Fruit fly (Drosophila melanogaster) whole organism, embryonic: ENCODE measurements around the gene Hrb98DE.

ENCODE experiments used
- Abd-B ChIP-seq: fragments of 200-800 bp; sonication (Bioruptor generic); optimal IDR thresholded peaks from 2 replicates; lab custom pipeline; 2018; ENCODE audit warnings: missing biosample characterization, mild to moderate bottlenecking, missing genetic modification characterization, moderate library complexity
- CG10543 ChIP-seq: fragments of 200-800 bp; sonication (Bioruptor generic); optimal IDR thresholded peaks from 3 replicates; lab custom pipeline; 2017; ENCODE audit warnings: missing biosample characterization, mild to moderate bottlenecking, missing genetic modification characterization, moderate library complexity
- CG12104 ChIP-seq: fragments of 200-800 bp; sonication (Bioruptor generic); optimal IDR thresholded peaks from 3 replicates; lab custom pipeline; 2016; ENCODE audit warnings: missing biosample characterization, missing genetic modification characterization
- CG12769 ChIP-seq: fragments of 200-800 bp; sonication (Bioruptor generic); optimal IDR thresholded peaks from 2 replicates; lab custom pipeline; 2019; ENCODE audit warnings: missing biosample characterization, mild to moderate bottlenecking, missing genetic modification characterization, moderate library complexity
- CG15479 ChIP-seq: fragments of 200-800 bp; sonication (Bioruptor generic); optimal IDR thresholded peaks from 3 replicates; lab custom pipeline; 2019; ENCODE audit warnings: missing biosample characterization, mild to moderate bottlenecking, missing genetic modification characterization, moderate library complexity
- CG15696 ChIP-seq: fragments of 200-800 bp; sonication (Bioruptor generic); optimal IDR thresholded peaks from 2 replicates; lab custom pipeline; 2019; ENCODE audit warnings: missing biosample characterization, mild to moderate bottlenecking, missing genetic modification characterization, moderate library complexity
- CG17385 ChIP-seq: fragments of 200-800 bp; sonication (Bioruptor generic); optimal IDR thresholded peaks from 3 replicates; lab custom pipeline; 2018; ENCODE audit warnings: missing biosample characterization, mild to moderate bottlenecking, missing genetic modification characterization
- CG17802 ChIP-seq: fragments of 200-800 bp; sonication (Bioruptor generic); optimal IDR thresholded peaks from 2 replicates; lab custom pipeline; 2018; ENCODE audit warnings: missing biosample characterization, mild to moderate bottlenecking, missing genetic modification characterization, moderate library complexity
- CG18619 ChIP-seq: fragments of 200-800 bp; sonication (Bioruptor generic); optimal IDR thresholded peaks from 3 replicates; lab custom pipeline; 2017; ENCODE audit warnings: missing biosample characterization, mild to moderate bottlenecking, missing genetic modification characterization
- CG33213 ChIP-seq: fragments of 200-800 bp; sonication (Bioruptor generic); optimal IDR thresholded peaks from 3 replicates; lab custom pipeline; 2016; ENCODE audit warnings: missing biosample characterization, missing genetic modification characterization
- CG4424 ChIP-seq: fragments of 200-800 bp; sonication (Bioruptor generic); optimal IDR thresholded peaks from 3 replicates; lab custom pipeline; 2016; ENCODE audit warnings: missing biosample characterization, missing genetic modification characterization
- CG5180 ChIP-seq: fragments of 200-800 bp; sonication (Bioruptor generic); optimal IDR thresholded peaks from 3 replicates; lab custom pipeline; 2017; ENCODE audit warnings: missing biosample characterization, missing genetic modification characterization, mild to moderate bottlenecking, moderate library complexity, missing genetic modification reagents
- CG6813 ChIP-seq: fragments of 200-800 bp; sonication (Bioruptor generic); optimal IDR thresholded peaks from 2 replicates; lab custom pipeline; 2017; ENCODE audit warnings: missing biosample characterization, missing genetic modification characterization, mild to moderate bottlenecking, moderate library complexity, missing genetic modification reagents
- CG9797 ChIP-seq: fragments of 200-800 bp; sonication (Bioruptor generic); optimal IDR thresholded peaks from 3 replicates; lab custom pipeline; 2018; ENCODE audit warnings: missing biosample characterization, mild to moderate bottlenecking, missing genetic modification characterization
- D19A ChIP-seq: fragments of 200-800 bp; optimal IDR thresholded peaks from 3 replicates; lab custom pipeline; 2019; ENCODE audit warnings: missing biosample characterization, mild to moderate bottlenecking, missing genetic modification characterization, moderate library complexity
- Dref ChIP-seq: fragments of 200-800 bp; sonication (Bioruptor generic); IDR thresholded peaks from 2 replicates; pipeline ENCODE4 v1.3.6; 2022; ENCODE audit warnings: missing biosample characterization, missing genetic modification characterization
- HHEX ChIP-seq: fragments of 200-800 bp; sonication (Bioruptor generic); optimal IDR thresholded peaks from 3 replicates; lab custom pipeline; 2017; ENCODE audit warnings: missing biosample characterization, mild to moderate bottlenecking, missing genetic modification characterization, missing genetic modification reagents
- HLHmδ ChIP-seq: fragments of 200-800 bp; sonication (Bioruptor generic); optimal IDR thresholded peaks from 2 replicates; lab custom pipeline; 2018; ENCODE audit warnings: missing biosample characterization, mild to moderate bottlenecking, missing genetic modification characterization, moderate library complexity
- Hey ChIP-seq: fragments of 200-800 bp; sonication (Bioruptor generic); optimal IDR thresholded peaks from 3 replicates; lab custom pipeline; 2018; ENCODE audit warnings: missing biosample characterization, mild to moderate bottlenecking, missing genetic modification characterization
- Med ChIP-seq: fragments of 200-800 bp; sonication (Bioruptor generic); peaks from one replicate; lab custom pipeline; 2016; ENCODE audit warnings: missing biosample characterization, missing genetic modification characterization, mild to moderate bottlenecking, inconsistent platforms, moderate library complexity
- abd-A ChIP-seq: fragments of 200-800 bp; sonication (Bioruptor generic); optimal IDR thresholded peaks from 3 replicates; lab custom pipeline; 2019; ENCODE audit warnings: missing biosample characterization, mild to moderate bottlenecking, missing genetic modification characterization, moderate library complexity
- chinmo ChIP-seq: fragments of 200-800 bp; sonication (Bioruptor generic); IDR thresholded peaks from 4 replicates; pipeline ENCODE4 v1.3.6; 2022; ENCODE audit warnings: missing biosample characterization, missing genetic modification characterization; ENCODE audit not compliant: partially characterized antibody
- crol ChIP-seq: fragments of 200-800 bp; sonication (Bioruptor generic); IDR thresholded peaks from 2 replicates; pipeline ENCODE4 v1.3.6; 2022; ENCODE audit warnings: missing biosample characterization, missing genetic modification characterization
- dmrt11E ChIP-seq: fragments of 200-800 bp; sonication (Bioruptor generic); optimal IDR thresholded peaks from 3 replicates; lab custom pipeline; 2018; ENCODE audit warnings: missing biosample characterization, mild to moderate bottlenecking, missing genetic modification characterization, moderate library complexity
- en ChIP-seq: fragments of 200-800 bp; sonication (Bioruptor generic); optimal IDR thresholded peaks from 2 replicates; lab custom pipeline; 2016; ENCODE audit warnings: missing biosample characterization, missing genetic modification characterization
- gce ChIP-seq: fragments of 200-800 bp; sonication (Bioruptor generic); IDR thresholded peaks from 3 replicates; pipeline ENCODE4 v1.3.6; 2022; ENCODE audit warnings: missing biosample characterization, missing genetic modification characterization
- gcm2 ChIP-seq: fragments of 200-800 bp; sonication (Bioruptor generic); optimal IDR thresholded peaks from 2 replicates; lab custom pipeline; 2016; ENCODE audit warnings: missing biosample characterization, missing genetic modification characterization
- grn ChIP-seq: fragments of 200-800 bp; sonication (Bioruptor generic); optimal IDR thresholded peaks from 3 replicates; lab custom pipeline; 2017; ENCODE audit warnings: missing biosample characterization, missing genetic modification characterization
- hbn ChIP-seq: fragments of 200-800 bp; sonication (Bioruptor generic); IDR thresholded peaks from 2 replicates; pipeline ENCODE4 v1.3.6; 2022; ENCODE audit warnings: missing biosample characterization, missing genetic modification characterization; ENCODE audit not compliant: partially characterized antibody
- her ChIP-seq: fragments of 200-800 bp; sonication (Bioruptor generic); optimal IDR thresholded peaks from 2 replicates; lab custom pipeline; 2016; ENCODE audit warnings: missing biosample characterization, missing genetic modification characterization
- ken ChIP-seq: fragments of 200-800 bp; sonication (Bioruptor generic); IDR thresholded peaks from 3 replicates; pipeline ENCODE4 v1.3.6; 2022; ENCODE audit warnings: missing biosample characterization, missing genetic modification characterization
- mam ChIP-seq: fragments of 200-800 bp; sonication (Bioruptor generic); optimal IDR thresholded peaks from 3 replicates; lab custom pipeline; 2016; ENCODE audit warnings: missing biosample characterization, missing genetic modification characterization
- mirr ChIP-seq: fragments of 200-800 bp; sonication (Bioruptor generic); optimal IDR thresholded peaks from 3 replicates; lab custom pipeline; 2018; ENCODE audit warnings: missing biosample characterization, mild to moderate bottlenecking, missing genetic modification characterization
- nau ChIP-seq: fragments of 200-800 bp; sonication (Bioruptor generic); optimal IDR thresholded peaks from 3 replicates; lab custom pipeline; 2017; ENCODE audit warnings: missing biosample characterization, mild to moderate bottlenecking, missing genetic modification characterization, missing genetic modification reagents
- odd ChIP-seq: fragments of 200-800 bp; sonication (Bioruptor generic); optimal IDR thresholded peaks from 2 replicates; lab custom pipeline; 2017; ENCODE audit warnings: missing biosample characterization, mild to moderate bottlenecking, missing genetic modification characterization
- pb ChIP-seq: fragments of 200-800 bp; sonication (Bioruptor generic); optimal IDR thresholded peaks from 3 replicates; lab custom pipeline; 2016; ENCODE audit warnings: missing biosample characterization, missing genetic modification characterization
- prd ChIP-seq, 3 experiments: fragments of >200 bp in 2 of 3; fragments of 200-800 bp in 1 of 3; sonication (Bioruptor generic) in 1 of 3; optimal IDR thresholded peaks in 2 of 3; IDR thresholded peaks in 1 of 3; 2 replicates in 2 of 3; 3 replicates in 1 of 3; pipeline versions ENCODE4 v1.3.6 to Lab custom; 2017 to 2022; ENCODE audit warnings: missing biosample characterization in 1 of 3, missing genetic modification characterization in 1 of 3
- pros ChIP-seq: fragments of 200-800 bp; sonication (Bioruptor generic); optimal IDR thresholded peaks from 3 replicates; lab custom pipeline; 2019; ENCODE audit warnings: missing biosample characterization, mild to moderate bottlenecking, missing genetic modification characterization, moderate library complexity
- tll ChIP-seq, 2 experiments: fragments of 200-800 bp in 1 of 2; fragments of >200 bp in 1 of 2; sonication (Bioruptor generic) in 1 of 2; optimal IDR thresholded peaks; 2 replicates each; lab custom pipeline; 2017 to 2019; ENCODE audit warnings: missing biosample characterization in 2 of 2, missing genetic modification characterization in 2 of 2, mild to moderate bottlenecking in 1 of 2, moderate library complexity in 1 of 2

The Hrb98DE gene

dm6 chr3R:28568095-28568750 is 31.4 kb upstream of the Hrb98DE start:
- TF ChIP-seq chinmo (GFP tag; lab: Robert Waterston, UW) (0 out of 4 replicates have a peak, but pooled peaks have one; percentile 40), odd (no peak), gcm2 (GFP tag; lab: Kevin White, UChicago) (no peak), HHEX (no peak), CG10543 (GFP tag; lab: Kevin White, UChicago) (peak; percentile 34), CG15479 (GFP tag; lab: Kevin White, UChicago) (peak; percentile 95), prd (optimal IDR thresholded peaks at IDR 0.05; lab: Kevin White, UChicago) (no peak), prd (GFP tag; IDR thresholded peaks at IDR 0.05; lab: Robert Waterston, UW) (no peak), Hey (no peak), hbn (GFP tag; lab: Robert Waterston, UW) (no peak), her (GFP tag; lab: Kevin White, UChicago) (no peak), mam (GFP tag; lab: Kevin White, UChicago) (no peak), CG5180 (GFP tag; lab: Kevin White, UChicago) (no peak), CG18619 (GFP tag; lab: Kevin White, UChicago) (no peak), HLHmδ (GFP tag; lab: Kevin White, UChicago) (no peak), dmrt11E (tag; lab: Kevin White, UChicago) (no peak), CG17802 (tag; lab: Kevin White, UChicago) (no peak), Abd-B (GFP tag; lab: Kevin White, UChicago) (no peak), D19A (no peak), grn (GFP tag; lab: Kevin White, UChicago) (peak; percentile 51), pros (GFP tag; lab: Kevin White, UChicago) (peak; percentile 37), abd-A (tag; lab: Kevin White, UChicago) (no peak), CG12769 (tag; lab: Kevin White, UChicago) (peak; percentile 47), mirr (GFP tag; lab: Kevin White, UChicago) (no peak), pb (GFP tag; lab: Kevin White, UChicago) (no peak), CG15696 (tag; lab: Kevin White, UChicago) (peak; percentile 5), Dref (GFP tag; lab: Robert Waterston, UW) (no peak), CG6813 (GFP tag; lab: Kevin White, UChicago) (no peak), CG12104 (no peak), en (GFP tag; lab: Kevin White, UChicago) (no peak), CG33213 (no peak), nau (GFP tag; lab: Kevin White, UChicago) (no peak), tll (GFP tag; optimal IDR thresholded peaks at IDR 0.05; lab: Kevin White, UChicago) (peak in 1 of 2 experiments; percentile 27), CG9797 (GFP tag; lab: Kevin White, UChicago) (no peak), Med (GFP tag; lab: Kevin White, UChicago) (peak; percentile 68), gce (GFP tag; lab: Robert Waterston, UW) (0 out of 3 replicates have a peak, but pooled peaks have one; percentile 20), crol (GFP tag; lab: Robert Waterston, UW) (no peak), CG17385 (GFP tag; lab: Kevin White, UChicago) (no peak), CG4424 (GFP tag; lab: Kevin White, UChicago) (no peak), ken (GFP tag; lab: Robert Waterston, UW) (0 out of 3 replicates have a peak, but pooled peaks have one; percentile 6)
